Worm (Caenorhabditis elegans) whole organism, midembryonic: Measurements from ENCODE around the gene cutl-28.

ENCODE experiments used
- cog-1 ChIP-seq: sonication (generic microtip); optimal IDR thresholded peaks from 2 replicates; lab custom pipeline; 2016; ENCODE audit warnings: missing genetic modification characterization, missing compliant biosample characterization
- flt-1 ChIP-seq: fragments of 200-800 bp; sonication (Bioruptor generic); IDR thresholded peaks from 2 replicates; pipeline ENCODE4 v1.3.6; 2022; ENCODE audit warnings: missing genetic modification characterization, missing compliant biosample characterization
- klf-2 ChIP-seq: fragments of 200-800 bp; sonication (Bioruptor generic); conservative IDR thresholded peaks from 2 replicates; pipeline ENCODE4 v1.3.6; 2022; ENCODE audit warnings: missing genetic modification reagents, missing genetic modification characterization, missing compliant biosample characterization
- med-1 ChIP-seq: sonication (generic microtip); optimal IDR thresholded peaks from 2 replicates; lab custom pipeline; 2017; ENCODE audit warnings: missing genetic modification characterization, mild to moderate bottlenecking, missing compliant biosample characterization, antibody characterized with exemption, missing genetic modification reagents; ENCODE audit not compliant: insufficient read depth
- ref-1 ChIP-seq: fragments of 200-800 bp; sonication (Bioruptor generic); conservative IDR thresholded peaks from 2 replicates; pipeline ENCODE4 v1.3.6; 2022; ENCODE audit warnings: missing genetic modification reagents, missing genetic modification characterization, missing compliant biosample characterization
- ztf-29 ChIP-seq: fragments of 200-800 bp; sonication (Bioruptor generic); IDR thresholded peaks from 2 replicates; pipeline ENCODE4 v1.3.6; 2022; ENCODE audit warnings: missing genetic modification reagents, missing genetic modification characterization, missing compliant biosample characterization

DNA sequence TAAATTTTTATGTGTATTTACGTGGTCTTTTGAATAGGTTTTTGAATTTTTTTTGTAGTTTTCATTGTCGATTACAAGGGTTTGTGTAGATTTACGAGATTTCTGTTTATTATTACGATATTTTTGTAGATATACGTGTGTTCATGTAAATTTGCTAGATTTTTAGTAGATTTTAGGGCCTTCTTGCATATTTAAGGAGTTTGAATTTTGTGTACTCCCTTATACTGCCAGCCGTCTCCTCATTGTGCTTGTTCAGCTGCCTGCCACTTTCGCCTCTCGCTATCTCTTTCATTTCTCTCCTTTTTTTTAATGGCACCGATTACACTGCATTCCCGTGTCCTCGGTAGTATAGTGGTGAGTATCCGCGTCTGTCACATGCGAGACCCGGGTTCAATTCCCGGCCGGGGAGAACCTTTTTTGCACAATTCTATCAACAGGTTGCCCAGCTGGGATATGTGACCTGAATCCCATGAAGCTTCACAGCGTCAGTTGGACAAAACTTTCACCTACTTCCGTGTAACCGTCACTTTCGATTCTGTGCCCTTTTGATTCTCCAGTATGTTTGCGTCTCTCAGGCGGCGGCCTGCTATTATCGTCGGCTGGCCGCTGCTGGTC, 1.5 kb upstream of the cutl-28 start:
- TF ChIP-seq cog-1 (peak; percentile 40), ref-1 (peak; percentile 75), med-1 (GFP tag; lab: Kevin White, UChicago) (peak; percentile 53), ztf-29 (GFP tag; lab: Robert Waterston, UW) (peak; percentile 79), flt-1 (peak; percentile 94), klf-2 (GFP tag; lab: Robert Waterston, UW) (peak; percentile 88)
